Worm (Caenorhabditis elegans) whole organism, L1 larva: ENCODE data around the gene sec-22.

ENCODE experiments used
- C04F5.9 ChIP-seq: sonication (generic microtip); optimal IDR thresholded peaks from 2 replicates; lab custom pipeline; 2016; ENCODE audit warnings: missing genetic modification characterization, missing compliant biosample characterization
- ama-1 ChIP-seq: fragments of 150-350 bp; optimal IDR thresholded peaks from 2 replicates; lab custom pipeline; 2014
- ceh-82 ChIP-seq, 3 experiments: fragments of 150-350 bp in 1 of 3; sonication (generic microtip) in 2 of 3; optimal IDR thresholded peaks; 2 replicates each; lab custom pipeline; 2014 to 2017; ENCODE audit warnings: missing biosample characterization in 3 of 3, missing genetic modification characterization in 3 of 3
- efl-3 ChIP-seq: fragments of 200-800 bp; sonication (Bioruptor generic); optimal IDR thresholded peaks from 2 replicates; lab custom pipeline; 2018; ENCODE audit warnings: mild to moderate bottlenecking, missing genetic modification characterization, missing compliant biosample characterization
- lin-35 ChIP-seq, 2 experiments: fragments of 150-350 bp; optimal IDR thresholded peaks; 2 replicates each; lab custom pipeline; 2014; ENCODE audit warnings: missing biosample characterization in 2 of 2, missing genetic modification characterization in 2 of 2, missing genetic modification reagents in 2 of 2
- nhr-11 ChIP-seq: fragments of 150-350 bp; optimal IDR thresholded peaks from 2 replicates; lab custom pipeline; 2014; ENCODE audit warnings: missing biosample characterization, missing genetic modification characterization
- swsn-7 ChIP-seq: sonication (generic microtip); optimal IDR thresholded peaks from 2 replicates; lab custom pipeline; 2016; ENCODE audit warnings: missing genetic modification characterization, missing compliant biosample characterization
- tbx-2 ChIP-seq: sonication (generic microtip); optimal IDR thresholded peaks from 2 replicates; lab custom pipeline; 2016; ENCODE audit warnings: missing genetic modification characterization, missing compliant biosample characterization

DNA sequence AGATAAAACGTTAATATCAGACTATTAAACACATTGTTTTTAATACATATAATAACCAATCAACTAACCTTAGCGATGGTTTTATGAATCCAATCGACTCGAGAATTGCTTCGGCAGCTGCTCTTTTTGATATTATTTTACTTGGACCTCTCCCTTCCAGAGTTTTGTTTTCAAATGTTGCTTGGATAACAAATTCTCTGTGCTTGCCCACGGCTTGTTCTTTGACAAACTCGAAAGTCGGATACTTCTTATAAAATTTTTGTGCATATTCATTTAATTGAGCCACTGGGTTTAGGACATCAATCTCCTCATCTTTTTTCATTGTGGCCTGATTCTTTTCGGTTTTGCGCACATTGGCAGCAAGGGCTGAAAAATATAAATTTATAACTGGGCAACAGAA is 10.3 kb upstream of the sec-22 start, which contains the start of gene F55A4.3:
- TF ChIP-seq swsn-7 (tag; lab: Kevin White, UChicago) (no peak), C04F5.9 (no peak), ceh-82 (tag; optimal IDR thresholded peaks at IDR 0.05; lab: Kevin White, UChicago) (no peak), ama-1 (lab: Kevin White, UChicago) (no peak), nhr-11 (tag; lab: Kevin White, UChicago) (no peak), efl-3 (GFP tag; lab: Kevin White, UChicago) (no peak), lin-35 (GFP tag; optimal IDR thresholded peaks at IDR 0.05; lab: Kevin White, UChicago) (no peak), tbx-2 (no peak)
